Worm (Caenorhabditis elegans) whole organism, L1 larva: ENCODE measurements around the gene nas-4.
A peak's percentile ranks its signal among the peaks of the same experiment; 100 is the strongest.

Experiments used
- dpl-1 ChIP-seq, 3 experiments: fragments of 150-350 bp in 2 of 3; sonication (generic microtip) in 1 of 3; optimal IDR thresholded peaks; 2 replicates each; lab custom pipeline; 2014 to 2017; ENCODE audit warnings: missing biosample characterization in 3 of 3, missing genetic modification characterization in 3 of 3, missing genetic modification reagents in 3 of 3
- elt-2 ChIP-seq: sonication (generic microtip); optimal IDR thresholded peaks from 2 replicates; lab custom pipeline; 2016; ENCODE audit warnings: missing genetic modification characterization, mild to moderate bottlenecking, inconsistent platforms, missing compliant biosample characterization, missing genetic modification reagents
- fos-1 ChIP-seq: fragments of 150-350 bp; optimal IDR thresholded peaks from 2 replicates; lab custom pipeline; 2014; ENCODE audit warnings: missing biosample characterization, missing genetic modification characterization
- lin-13 ChIP-seq: fragments of 150-350 bp; optimal IDR thresholded peaks from 2 replicates; lab custom pipeline; 2014; ENCODE audit warnings: missing biosample characterization, missing genetic modification reagents, missing genetic modification characterization
- lin-15B ChIP-seq: fragments of 150-350 bp; sonication (generic microtip); optimal IDR thresholded peaks from 3 replicates; lab custom pipeline; 2014; ENCODE audit warnings: missing biosample characterization, missing genetic modification characterization
- snpc-4 ChIP-seq: fragments of 150-350 bp; optimal IDR thresholded peaks from 2 replicates; lab custom pipeline; 2014; ENCODE audit warnings: missing biosample characterization, missing genetic modification characterization
- sox-4 ChIP-seq: sonication (generic microtip); optimal IDR thresholded peaks from 2 replicates; lab custom pipeline; 2016; ENCODE audit warnings: missing genetic modification characterization, missing compliant biosample characterization
- tbx-2 ChIP-seq: sonication (generic microtip); optimal IDR thresholded peaks from 2 replicates; lab custom pipeline; 2016; ENCODE audit warnings: missing genetic modification characterization, missing compliant biosample characterization
- tlp-1 ChIP-seq: fragments of 150-350 bp; optimal IDR thresholded peaks from 2 replicates; lab custom pipeline; 2014; ENCODE audit warnings: missing biosample characterization, missing genetic modification characterization
- ztf-11 ChIP-seq, 2 experiments: sonication (generic microtip); optimal IDR thresholded peaks; 2 replicates each; lab custom pipeline; 2016 to 2017; ENCODE audit warnings: missing genetic modification characterization in 2 of 2, missing biosample characterization in 1 of 2, missing compliant biosample characterization in 1 of 2

DNA sequence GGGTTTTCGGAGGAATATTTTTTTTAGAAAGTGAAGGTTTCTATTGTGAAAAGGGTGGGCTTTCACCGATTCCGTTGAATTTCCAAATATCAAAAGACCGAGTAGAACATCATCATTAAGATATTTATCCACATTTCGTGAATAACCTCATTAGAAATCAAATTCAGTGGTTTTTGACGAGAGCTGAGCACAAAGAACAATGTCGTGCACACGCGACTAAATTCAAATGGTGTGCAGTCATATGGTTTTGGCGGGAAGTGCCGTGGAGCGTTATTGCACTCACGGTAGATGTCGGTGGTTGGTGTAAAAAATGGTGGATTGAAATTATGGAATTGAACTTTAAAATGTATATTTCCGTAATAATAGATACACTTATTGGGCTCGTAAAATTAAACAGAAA lies 37.2 kb upstream of the nas-4 start:
- TF ChIP-seq lin-13 (GFP tag; lab: Kevin White, UChicago) (no peak), fos-1 (tag; lab: Kevin White, UChicago) (no peak), snpc-4 (no peak), tlp-1 (tag; lab: Kevin White, UChicago) (no peak), tbx-2 (tag; lab: Kevin White, UChicago) (no peak), elt-2 (no peak), dpl-1 (GFP tag; optimal IDR thresholded peaks at IDR 0.05; lab: Kevin White, UChicago) (peak; percentile 20 to 76 (median 64)), lin-15B (tag; lab: Kevin White, UChicago) (no peak), ztf-11 (tag; optimal IDR thresholded peaks at IDR 0.05; lab: Kevin White, UChicago) (no peak), sox-4 (no peak)
